Worm (Caenorhabditis elegans) whole organism, early embryonic: ENCODE data around the gene dagl-2.

ENCODE experiments used
- B0310.2 ChIP-seq: sonication (generic microtip); optimal IDR thresholded peaks from 2 replicates; lab custom pipeline; 2016; ENCODE audit warnings: mild to moderate bottlenecking, missing genetic modification characterization, missing compliant biosample characterization
- F13C5.2 ChIP-seq: sonication (generic microtip); optimal IDR thresholded peaks from 2 replicates; lab custom pipeline; 2017; ENCODE audit warnings: mild to moderate bottlenecking, missing genetic modification characterization, inconsistent platforms, missing compliant biosample characterization
- aly-1 ChIP-seq: sonication (generic microtip); optimal IDR thresholded peaks from 2 replicates; lab custom pipeline; 2016; ENCODE audit warnings: missing genetic modification characterization, missing compliant biosample characterization
- ama-1 ChIP-seq: fragments of 150-350 bp; optimal IDR thresholded peaks from 2 replicates; lab custom pipeline; 2014
- ceh-13 ChIP-seq: fragments of 200-800 bp; sonication (Bioruptor generic); optimal IDR thresholded peaks from 2 replicates; lab custom pipeline; 2018; ENCODE audit warnings: mild to moderate bottlenecking, missing genetic modification characterization, missing compliant biosample characterization
- ceh-36 ChIP-seq: sonication (generic microtip); optimal IDR thresholded peaks from 2 replicates; lab custom pipeline; 2016; ENCODE audit warnings: missing genetic modification characterization, inconsistent platforms, missing compliant biosample characterization
- ets-7 ChIP-seq: sonication (generic microtip); optimal IDR thresholded peaks from 2 replicates; lab custom pipeline; 2016; ENCODE audit warnings: missing genotype, missing genetic modification characterization, missing compliant biosample characterization
- flt-1 ChIP-seq: fragments of 200-800 bp; sonication (Bioruptor generic); IDR thresholded peaks from 2 replicates; pipeline ENCODE4 v1.3.6; 2022; ENCODE audit warnings: missing genetic modification characterization, missing compliant biosample characterization
- hmbx-1 ChIP-seq: sonication (generic microtip); optimal IDR thresholded peaks from 2 replicates; lab custom pipeline; 2016; ENCODE audit warnings: mild to moderate bottlenecking, missing genetic modification characterization, missing compliant biosample characterization
- hmg-4 ChIP-seq: fragments of 200-800 bp; sonication (Bioruptor generic); optimal IDR thresholded peaks from 2 replicates; lab custom pipeline; 2018; ENCODE audit warnings: mild to moderate bottlenecking, missing genetic modification characterization, missing compliant biosample characterization
- hnd-1 ChIP-seq: sonication (generic microtip); optimal IDR thresholded peaks from 2 replicates; lab custom pipeline; 2016; ENCODE audit warnings: missing genetic modification characterization, missing compliant biosample characterization
- pes-1 ChIP-seq: fragments of 200-800 bp; sonication (Bioruptor generic); IDR thresholded peaks from 2 replicates; pipeline ENCODE4 v1.3.6; 2022; ENCODE audit warnings: missing genetic modification reagents, missing genetic modification characterization, missing compliant biosample characterization
- scrt-1 ChIP-seq: fragments of 200-800 bp; sonication (Bioruptor generic); IDR thresholded peaks from 2 replicates; pipeline ENCODE4 v1.3.6; 2022; ENCODE audit warnings: missing genetic modification characterization, missing compliant biosample characterization
- sea-1 ChIP-seq: fragments of 200-800 bp; sonication (Bioruptor generic); conservative IDR thresholded peaks from 2 replicates; pipeline ENCODE4 v1.3.6; 2022; ENCODE audit warnings: missing genetic modification characterization, missing compliant biosample characterization
- tbx-11 ChIP-seq: fragments of 200-800 bp; sonication (Bioruptor generic); IDR thresholded peaks from 2 replicates; pipeline ENCODE4 v1.3.6; 2022; ENCODE audit warnings: missing genetic modification characterization, missing compliant biosample characterization
- tbx-37 ChIP-seq: fragments of 200-800 bp; sonication (Bioruptor generic); conservative IDR thresholded peaks from 2 replicates; pipeline ENCODE4 v1.3.6; 2022; ENCODE audit warnings: missing genetic modification reagents, missing genetic modification characterization, missing compliant biosample characterization
- tra-4 ChIP-seq: sonication (generic microtip); optimal IDR thresholded peaks from 2 replicates; lab custom pipeline; 2017; ENCODE audit warnings: missing genetic modification characterization, missing compliant biosample characterization

Gene dagl-2

ce11 chrIII:744459-744858 is 38.6 kb downstream of the dagl-2 start:
- TF ChIP-seq ceh-13 (GFP tag; lab: Kevin White, UChicago) (no peak), aly-1 (tag; lab: Kevin White, UChicago) (no peak), ets-7 (tag; lab: Kevin White, UChicago) (no peak), hnd-1 (tag; lab: Kevin White, UChicago) (no peak), hmbx-1 (tag; lab: Kevin White, UChicago) (no peak), scrt-1 (GFP tag; lab: Robert Waterston, UW) (no peak), sea-1 (GFP tag; lab: Robert Waterston, UW) (no peak), ama-1 (lab: Kevin White, UChicago) (no peak), F13C5.2 (tag; lab: Kevin White, UChicago) (no peak), B0310.2 (no peak), hmg-4 (GFP tag; lab: Kevin White, UChicago) (no peak), ceh-36 (tag; lab: Kevin White, UChicago) (no peak), tbx-37 (GFP tag; lab: Robert Waterston, UW) (no peak), flt-1 (no peak), pes-1 (GFP tag; lab: Robert Waterston, UW) (no peak), tra-4 (no peak), tbx-11 (GFP tag; lab: Robert Waterston, UW) (no peak)

DNA sequence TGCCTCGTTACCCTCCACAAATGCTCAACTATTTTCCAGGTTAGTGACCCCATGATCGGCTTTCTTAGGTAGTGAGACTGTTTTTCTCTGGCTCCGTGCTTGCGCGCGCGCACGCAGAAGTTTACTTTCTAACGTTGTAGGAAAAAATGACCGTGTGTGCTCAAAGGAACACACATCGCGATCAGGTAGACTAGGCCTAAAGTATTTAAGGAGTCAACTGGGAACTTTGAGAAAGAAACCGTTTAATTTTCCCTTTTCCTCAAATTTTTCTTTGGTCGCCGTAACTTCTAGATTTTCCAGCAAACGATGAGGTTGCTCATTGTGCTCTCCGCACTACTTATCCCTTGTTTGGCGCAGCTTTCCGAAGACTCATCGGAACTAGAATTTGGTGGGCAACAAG is 42.7 kb downstream of the dagl-2 start, which contains the start of gene idpp-1:
idpp-1 (plus strand) TSS at position 301 of the 400 bp plus-strand sequence.
- TF ChIP-seq scrt-1 (GFP tag; lab: Robert Waterston, UW) (no peak), ceh-36 (tag; lab: Kevin White, UChicago) (no peak), hmbx-1 (tag; lab: Kevin White, UChicago) (no peak), ama-1 (lab: Kevin White, UChicago) (no peak), B0310.2 (no peak), tra-4 (no peak), hmg-4 (GFP tag; lab: Kevin White, UChicago) (no peak), flt-1 (no peak), ceh-13 (GFP tag; lab: Kevin White, UChicago) (no peak), ets-7 (tag; lab: Kevin White, UChicago) (no peak), sea-1 (GFP tag; lab: Robert Waterston, UW) (no peak)

ce11 chrIII:728694-729093 is 54.4 kb downstream of the dagl-2 start:
- TF ChIP-seq flt-1: no peak
